Worm (Caenorhabditis elegans) whole organism, young adult: Measurements from ENCODE around the gene cdc-14.
A peak's percentile ranks its signal among the peaks of the same experiment; 100 is the strongest.

Experiments used
- ceh-27 ChIP-seq: fragments of 200-800 bp; sonication (Bioruptor generic); optimal IDR thresholded peaks from 2 replicates; lab custom pipeline; 2018; ENCODE audit warnings: mild to moderate bottlenecking, missing genetic modification characterization, moderate library complexity, missing compliant biosample characterization
- ceh-79 ChIP-seq: sonication (generic microtip); optimal IDR thresholded peaks from 2 replicates; lab custom pipeline; 2017; ENCODE audit warnings: mild to moderate bottlenecking, missing genetic modification characterization, missing compliant biosample characterization
- ets-4 ChIP-seq: fragments of 200-800 bp; sonication (Bioruptor generic); optimal IDR thresholded peaks from 2 replicates; lab custom pipeline; 2018; ENCODE audit warnings: mild to moderate bottlenecking, missing genetic modification characterization, missing compliant biosample characterization
- snpc-4 ChIP-seq, 5 experiments: fragments of 150-350 bp in 1 of 5; sonication (generic microtip) in 4 of 5; optimal IDR thresholded peaks; 2 replicates each; lab custom pipeline; 2014 to 2018; ENCODE audit warnings: missing genetic modification characterization in 5 of 5, missing biosample characterization in 3 of 5, antibody characterized with exemption in 2 of 5, mild to moderate bottlenecking in 2 of 5, missing compliant biosample characterization in 2 of 5, missing genotype in 2 of 5, moderate library complexity in 2 of 5, missing genetic modification reagents in 1 of 5
- unc-62 ChIP-seq: fragments of 150-350 bp; optimal IDR thresholded peaks from 2 replicates; lab custom pipeline; 2014; ENCODE audit warnings: missing biosample characterization, missing genetic modification reagents, missing genetic modification characterization

DNA sequence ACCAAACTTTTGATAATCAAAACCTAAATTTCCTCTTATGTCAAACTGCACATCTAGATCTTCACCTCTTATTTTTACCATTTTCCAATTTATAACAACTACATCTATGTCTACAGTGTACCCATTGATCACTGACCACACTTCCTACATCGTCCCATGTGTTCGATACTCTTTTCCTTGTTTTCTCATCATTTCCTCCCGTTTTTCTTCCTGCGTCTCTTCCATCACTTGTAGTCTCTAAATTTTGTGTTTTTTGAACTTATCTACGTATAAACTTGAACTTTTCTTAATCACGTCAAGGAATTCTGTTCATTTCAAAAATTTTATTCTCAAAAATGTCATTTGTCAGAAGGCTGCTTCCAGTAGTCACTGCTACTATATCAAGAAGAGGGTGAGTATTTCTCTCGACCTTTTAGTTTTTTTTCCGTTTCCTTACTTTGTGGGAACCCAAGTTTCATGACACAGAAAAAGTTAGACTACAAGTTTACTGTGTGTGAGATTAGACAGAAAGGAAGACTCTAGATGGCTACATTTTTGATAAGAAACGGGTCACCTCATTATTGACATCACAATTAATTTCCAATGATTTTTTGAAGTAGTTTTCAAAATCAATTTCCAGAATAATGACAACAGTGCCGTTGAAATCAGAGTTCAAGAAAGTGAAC is 21.0 kb downstream of the cdc-14 start:
- TF ChIP-seq snpc-4 (GFP tag; optimal IDR thresholded peaks at IDR 0.05; lab: Kevin White, UChicago) (no peak), snpc-4 (tag; optimal IDR thresholded peaks at IDR 0.05; lab: Kevin White, UChicago) (peak in 1 of 4 experiments; percentile 51), ets-4 (GFP tag; lab: Kevin White, UChicago) (no peak), ceh-79 (tag; lab: Kevin White, UChicago) (no peak), ceh-27 (GFP tag; lab: Kevin White, UChicago) (no peak), unc-62 (no peak)
